Worm (Caenorhabditis elegans) whole organism, L3 larva: Measurements from ENCODE around the gene D2007.1.

Source experiments
- egl-27 ChIP-seq: sonication (generic microtip); optimal IDR thresholded peaks from 4 replicates; lab custom pipeline; 2017; ENCODE audit warnings: missing biosample characterization, missing genetic modification reagents, missing genetic modification characterization
- elt-3 ChIP-seq, 3 experiments: fragments of 150-350 bp in 1 of 3; sonication (generic microtip) in 2 of 3; optimal IDR thresholded peaks; 2 replicates in 2 of 3; 4 replicates in 1 of 3; lab custom pipeline; 2014 to 2017; ENCODE audit warnings: missing biosample characterization in 3 of 3, missing genetic modification characterization in 3 of 3
- eor-1 ChIP-seq, 2 experiments: fragments of 150-350 bp; optimal IDR thresholded peaks; 2 replicates each; lab custom pipeline; 2014 to 2018; ENCODE audit warnings: missing biosample characterization in 2 of 2, missing genetic modification characterization in 2 of 2
- fkh-10 ChIP-seq: sonication (generic microtip); optimal IDR thresholded peaks from 2 replicates; lab custom pipeline; 2017; ENCODE audit warnings: missing biosample characterization, missing genetic modification reagents, missing genetic modification characterization
- jun-1 ChIP-seq: fragments of 150-350 bp; optimal IDR thresholded peaks from 2 replicates; lab custom pipeline; 2014; ENCODE audit warnings: missing biosample characterization, missing genetic modification reagents, missing genetic modification characterization
- mdl-1 ChIP-seq: fragments of 150-350 bp; optimal IDR thresholded peaks from 2 replicates; lab custom pipeline; 2014; ENCODE audit warnings: missing biosample characterization, missing genetic modification characterization
- mml-1 ChIP-seq: fragments of 150-350 bp; sonication (generic microtip); optimal IDR thresholded peaks from 3 replicates; lab custom pipeline; 2014; ENCODE audit warnings: missing biosample characterization, missing genetic modification characterization
- nhr-12 ChIP-seq: fragments of 150-350 bp; optimal IDR thresholded peaks from 2 replicates; lab custom pipeline; 2014; ENCODE audit warnings: missing biosample characterization, missing genetic modification characterization
- nhr-237 ChIP-seq: fragments of 150-350 bp; optimal IDR thresholded peaks from 2 replicates; lab custom pipeline; 2014; ENCODE audit warnings: missing biosample characterization, missing genetic modification characterization
- nhr-28 ChIP-seq: fragments of 150-350 bp; optimal IDR thresholded peaks from 2 replicates; lab custom pipeline; 2014; ENCODE audit warnings: missing biosample characterization, missing genetic modification characterization
- nhr-76 ChIP-seq: fragments of 150-350 bp; sonication (generic microtip); optimal IDR thresholded peaks from 5 replicates; lab custom pipeline; 2014; ENCODE audit warnings: missing biosample characterization, missing genetic modification characterization
- unc-62 ChIP-seq: fragments of 150-350 bp; sonication (generic microtip); optimal IDR thresholded peaks from 4 replicates; lab custom pipeline; 2014; ENCODE audit warnings: missing biosample characterization, missing genetic modification reagents, missing genetic modification characterization

ce11 chrIII:8172609-8173133, 17.4 kb downstream of the D2007.1 start:
- TF ChIP-seq eor-1 (tag; optimal IDR thresholded peaks at IDR 0.05; lab: Kevin White, UChicago) (no peak), nhr-12 (tag; lab: Kevin White, UChicago) (no peak), egl-27 (tag; lab: Kevin White, UChicago) (no peak), mml-1 (no peak), unc-62 (GFP tag; lab: Kevin White, UChicago) (no peak), jun-1 (tag; lab: Kevin White, UChicago) (no peak), nhr-237 (tag; lab: Kevin White, UChicago) (no peak), elt-3 (tag; optimal IDR thresholded peaks at IDR 0.05; lab: Kevin White, UChicago) (no peak), mdl-1 (tag; lab: Kevin White, UChicago) (no peak), nhr-76 (no peak), nhr-28 (tag; lab: Kevin White, UChicago) (no peak), fkh-10 (GFP tag; lab: Kevin White, UChicago) (no peak)
